Worm (Caenorhabditis elegans): ENCODE results near the gene fbxa-98.

- no peak for TF ChIP-seq pha-2 (tag; optimal IDR thresholded peaks at IDR 0.05)
- TF ChIP-seq sox-2 (GFP tag; IDR thresholded peaks at IDR 0.05), result no peak
Observed at ce11 chrIV:13600643-13601042, 32.6 kb upstream of the fbxa-98 start.
